Worm (Caenorhabditis elegans): ENCODE results near the gene nhr-76.

The nhr-76 gene

ce11 chrIV:627237-627636, at the start of gene nhr-76:
TSS of gene nhr-76 (plus strand) at chrIV:627537.
- TF ChIP-seq nhr-232 (tag; optimal IDR thresholded peaks at IDR 0.05) (no peak), dmd-4 (tag; optimal IDR thresholded peaks at IDR 0.05; ENCODE audit: borderline replicate concordance) (no peak), ztf-16 (tag; optimal IDR thresholded peaks at IDR 0.05) (no peak), pqm-1 (tag; optimal IDR thresholded peaks at IDR 0.05) (no peak), ceh-31 (tag; optimal IDR thresholded peaks at IDR 0.05) (no peak), hlh-8 (tag; optimal IDR thresholded peaks at IDR 0.05) (no peak), ceh-18 (tag; optimal IDR thresholded peaks at IDR 0.05) (no peak), C38D4.7 (GFP tag; optimal IDR thresholded peaks at IDR 0.05) (no peak), ceh-30 (tag; optimal IDR thresholded peaks at IDR 0.05) (no peak), pag-3 (tag; optimal IDR thresholded peaks at IDR 0.05; ENCODE audit: borderline replicate concordance) (no peak), ceh-2 (tag; optimal IDR thresholded peaks at IDR 0.05) (no peak), odd-2 (tag; optimal IDR thresholded peaks at IDR 0.05) (no peak), pha-4 (tag; optimal IDR thresholded peaks at IDR 0.05) (no peak), Y22D7AL.16 (tag; optimal IDR thresholded peaks at IDR 0.05) (no peak), ceh-34 (tag; optimal IDR thresholded peaks at IDR 0.05) (no peak), madf-2 (tag; optimal IDR thresholded peaks at IDR 0.05) (no peak), elt-2 (tag; optimal IDR thresholded peaks at IDR 0.05) (no peak), ttx-3 (tag; optimal IDR thresholded peaks at IDR 0.05) (no peak)

DNA sequence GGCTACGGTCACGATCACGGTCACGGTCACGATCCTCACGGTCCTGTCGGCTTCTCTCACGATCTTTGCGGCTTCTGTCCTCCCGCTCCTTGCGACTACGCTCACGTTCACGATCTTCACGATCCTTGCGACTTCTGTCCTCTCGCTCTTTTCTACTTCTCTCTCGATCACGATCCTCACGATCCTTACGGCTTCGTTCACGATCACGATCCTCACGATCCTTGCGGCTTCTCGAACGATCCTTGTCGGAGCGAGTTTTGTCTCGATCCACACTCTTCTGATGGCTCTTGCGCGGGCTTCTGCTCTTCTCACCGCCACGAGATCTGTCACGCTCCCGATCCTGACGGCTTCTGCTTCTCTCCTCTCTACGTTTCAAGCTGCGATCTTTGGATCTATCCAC, 46.8 kb upstream of the nhr-76 start:
- no peak for TF ChIP-seq lim-6 (tag; optimal IDR thresholded peaks at IDR 0.05)

DNA sequence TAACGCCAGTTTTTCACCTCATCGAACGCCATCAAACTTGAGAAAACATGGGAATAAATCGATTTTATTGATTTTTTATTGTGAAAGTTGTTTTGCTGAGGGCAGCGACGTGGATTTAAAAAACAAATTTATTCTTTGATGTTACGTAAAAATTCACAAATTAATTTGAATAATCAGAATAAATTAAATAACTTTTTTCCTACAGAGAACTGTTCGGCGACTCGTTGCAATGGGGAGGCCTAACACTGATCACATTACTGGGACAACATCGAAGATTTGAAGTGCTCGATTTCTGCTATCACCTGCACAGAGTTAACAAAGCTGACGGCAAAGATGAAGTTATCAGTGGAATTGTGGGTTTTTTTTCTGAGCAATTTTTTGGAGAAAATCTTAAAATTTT, 45.2 kb upstream of the nhr-76 start, which contains the start of gene F56A11.6:
Gene F56A11.6, minus strand, starts transcription at position 101 of the 400 bp plus-strand sequence.
- no peak for TF ChIP-seq nhr-232 (tag; optimal IDR thresholded peaks at IDR 0.05)

- TF ChIP-seq C08G9.2 (tag; optimal IDR thresholded peaks at IDR 0.05): no peak
Observed at ce11 chrIV:584039-584438, 43.3 kb upstream of the nhr-76 start.

DNA sequence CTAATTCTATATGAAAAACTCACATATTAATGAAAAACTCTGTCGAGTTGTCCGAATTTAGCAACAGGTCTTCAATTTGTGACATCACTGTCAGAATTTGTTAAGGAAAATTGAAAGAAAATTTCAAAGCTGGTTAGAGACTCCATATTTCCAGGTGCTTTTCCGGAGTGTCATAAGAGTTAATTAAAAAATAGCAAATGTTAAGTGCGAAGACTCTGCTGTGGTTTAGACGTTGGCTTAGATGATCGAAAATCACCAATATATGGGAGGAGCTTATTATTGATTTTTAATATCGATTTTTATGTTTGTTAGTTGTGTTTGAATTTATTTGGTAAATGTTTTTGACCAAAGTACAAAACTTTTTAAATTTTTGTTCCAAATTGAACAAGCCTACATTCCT, 39.6 kb upstream of the nhr-76 start, which contains the start of gene C18H7.12:
Gene C18H7.12, minus strand, starts transcription at position 101 of the 400 bp plus-strand sequence.
- no peak for TF ChIP-seq madf-2 (tag; optimal IDR thresholded peaks at IDR 0.05)
- no peak for TF ChIP-seq unc-55 (GFP tag; optimal IDR thresholded peaks at IDR 0.05)
- TF ChIP-seq gmeb-2 (tag; optimal IDR thresholded peaks at IDR 0.05): no peak
- no peak for TF ChIP-seq K09A11.1 (tag; optimal IDR thresholded peaks at IDR 0.05; ENCODE audit: insufficient read depth)
- no peak for TF ChIP-seq dve-1 (tag; optimal IDR thresholded peaks at IDR 0.05)
- TF ChIP-seq fkh-6 (tag; optimal IDR thresholded peaks at IDR 0.05): no peak
- TF ChIP-seq lim-6 (tag; optimal IDR thresholded peaks at IDR 0.05): no peak
- no peak for TF ChIP-seq hlh-13 (GFP tag; optimal IDR thresholded peaks at IDR 0.05)
- no peak for TF ChIP-seq ceh-31 (tag; optimal IDR thresholded peaks at IDR 0.05)
- no peak for TF ChIP-seq ceh-34 (tag; optimal IDR thresholded peaks at IDR 0.05)
- no peak for TF ChIP-seq ceh-6 (GFP tag; optimal IDR thresholded peaks at IDR 0.05)
- TF ChIP-seq pqm-1 (tag; optimal IDR thresholded peaks at IDR 0.05): no peak

- TF ChIP-seq ztf-16 (tag; optimal IDR thresholded peaks at IDR 0.05): no peak
Observed at ce11 chrIV:592382-592781, 35.0 kb upstream of the nhr-76 start, which contains the start of gene C18H7.6. TSS of gene C18H7.6 (minus strand) at chrIV:592485.

DNA sequence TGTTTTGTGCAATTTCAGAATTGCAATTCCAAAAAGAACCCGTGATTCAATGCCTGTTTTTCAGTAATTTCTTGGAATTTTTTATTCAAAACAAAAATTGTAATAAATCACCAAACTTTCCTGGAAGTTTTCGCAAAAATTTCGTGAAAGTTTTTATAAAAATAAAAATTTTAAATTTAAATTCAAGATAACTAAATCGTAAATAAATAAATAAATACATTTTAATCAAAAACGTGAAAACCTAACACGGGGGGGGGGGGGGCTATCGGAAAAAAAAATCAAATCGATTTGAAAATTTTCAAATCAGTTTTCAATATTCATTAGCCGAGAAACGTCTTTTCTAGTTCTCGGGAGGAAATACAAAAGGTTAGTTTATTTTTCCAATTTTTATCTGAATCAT, 34.3 kb upstream of the nhr-76 start, which contains the start of gene C18H7.4:
Gene C18H7.4, plus strand, starts transcription at position 301 of the 400 bp plus-strand sequence.
- no peak for TF ChIP-seq dve-1 (tag; optimal IDR thresholded peaks at IDR 0.05)
- TF ChIP-seq Y22D7AL.16 (tag; optimal IDR thresholded peaks at IDR 0.05): no peak

ce11 chrIV:594840-595239, 32.5 kb upstream of the nhr-76 start:
- TF ChIP-seq pax-1 (tag; optimal IDR thresholded peaks at IDR 0.05): no peak
- TF ChIP-seq syd-9 (tag; optimal IDR thresholded peaks at IDR 0.05): no peak
- TF ChIP-seq ceh-2 (tag; optimal IDR thresholded peaks at IDR 0.05): no peak
- no peak for TF ChIP-seq ttx-3 (tag; optimal IDR thresholded peaks at IDR 0.05)
- TF ChIP-seq ceh-31 (tag; optimal IDR thresholded peaks at IDR 0.05): no peak
- TF ChIP-seq ceh-6 (GFP tag; optimal IDR thresholded peaks at IDR 0.05): no peak
- no peak for TF ChIP-seq T23F11.4 (GFP tag; optimal IDR thresholded peaks at IDR 0.05)
- no peak for TF ChIP-seq unc-86 (tag; optimal IDR thresholded peaks at IDR 0.05)
